Worm (Caenorhabditis elegans): Measurements from ENCODE around the gene stip-1.

stip-1 gene

DNA sequence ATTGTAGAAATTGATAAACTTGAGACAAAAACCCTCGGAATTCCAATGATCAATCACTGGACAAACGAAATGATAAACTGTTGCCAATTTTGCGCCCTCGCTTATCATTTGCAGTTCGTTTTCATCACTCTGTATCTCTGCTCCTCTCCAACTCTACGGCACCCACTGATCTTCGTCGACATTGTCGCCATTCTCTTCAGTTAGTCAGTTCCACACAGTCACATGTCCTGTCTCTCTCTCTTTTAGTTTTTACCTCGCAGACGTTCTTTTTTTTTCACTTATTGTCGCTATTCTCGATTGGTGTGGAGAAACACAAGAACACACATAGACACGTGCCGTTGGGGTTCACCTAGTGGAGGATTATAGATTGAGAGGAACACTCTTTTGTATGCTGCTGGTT lies 39.2 kb upstream of the stip-1 start:
- no peak for TF ChIP-seq ztf-11 (tag; optimal IDR thresholded peaks at IDR 0.05)
- no peak for TF ChIP-seq nhr-12 (tag; optimal IDR thresholded peaks at IDR 0.05)
- no peak for TF ChIP-seq R02D3.7 (tag; optimal IDR thresholded peaks at IDR 0.05)
- peak; percentile 89 for TF ChIP-seq sma-9 (GFP tag; optimal IDR thresholded peaks at IDR 0.05)
- TF ChIP-seq sma-9 (tag; optimal IDR thresholded peaks at IDR 0.05), result no peak
- no peak for TF ChIP-seq ceh-82 (tag; optimal IDR thresholded peaks at IDR 0.05)
- TF ChIP-seq nhr-77 (tag; optimal IDR thresholded peaks at IDR 0.05), result no peak
- TF ChIP-seq lsy-2 (tag; optimal IDR thresholded peaks at IDR 0.05), result peak in 1 of 2 experiments; percentile 65
- no peak for TF ChIP-seq nhr-10 (tag; optimal IDR thresholded peaks at IDR 0.05)
- peak; percentile 79 for TF ChIP-seq F13H6.1 (tag; optimal IDR thresholded peaks at IDR 0.05)
- TF ChIP-seq nhr-129 (tag; optimal IDR thresholded peaks at IDR 0.05), result peak; percentile 63
- no peak for TF ChIP-seq ceh-16 (tag; optimal IDR thresholded peaks at IDR 0.05)
- TF ChIP-seq mdl-1 (tag; optimal IDR thresholded peaks at IDR 0.05), result peak; percentile 55 to 58
- peak; percentile 71 for TF ChIP-seq fos-1 (tag; optimal IDR thresholded peaks at IDR 0.05)
- TF ChIP-seq ztf-4 (tag; optimal IDR thresholded peaks at IDR 0.05), result no peak
- TF ChIP-seq aly-2 (tag; optimal IDR thresholded peaks at IDR 0.05), result no peak
- peak; percentile 56 for TF ChIP-seq gmeb-1 (tag; optimal IDR thresholded peaks at IDR 0.05)
- no peak for TF ChIP-seq mbf-1 (tag; optimal IDR thresholded peaks at IDR 0.05)
- peak; percentile 61 for TF ChIP-seq ama-1 (optimal IDR thresholded peaks at IDR 0.05)
- no peak for TF ChIP-seq lin-11 (tag; optimal IDR thresholded peaks at IDR 0.05)
- no peak for TF ChIP-seq alr-1 (tag; optimal IDR thresholded peaks at IDR 0.05)
- TF ChIP-seq nhr-11 (tag; optimal IDR thresholded peaks at IDR 0.05), result no peak
- TF ChIP-seq nhr-21 (tag; optimal IDR thresholded peaks at IDR 0.05), result peak; percentile 86
- TF ChIP-seq elt-1 (tag; optimal IDR thresholded peaks at IDR 0.05), result no peak
- TF ChIP-seq ztf-1 (GFP tag; conservative IDR thresholded peaks at IDR 0.05), result no peak
- TF ChIP-seq crh-2 (tag; optimal IDR thresholded peaks at IDR 0.05), result peak; percentile 74
- TF ChIP-seq nhr-237 (tag; optimal IDR thresholded peaks at IDR 0.05), result no peak
- no peak for TF ChIP-seq peb-1 (tag; optimal IDR thresholded peaks at IDR 0.05)
- TF ChIP-seq nhr-23 (tag; optimal IDR thresholded peaks at IDR 0.05), result no peak
- peak; percentile 67 for TF ChIP-seq nhr-6 (tag; optimal IDR thresholded peaks at IDR 0.05)
- peak; percentile 17 for TF ChIP-seq snpc-4 (tag; optimal IDR thresholded peaks at IDR 0.05)
- TF ChIP-seq lin-13 (GFP tag; optimal IDR thresholded peaks at IDR 0.05), result peak; percentile 52
- TF ChIP-seq skn-1 (tag; optimal IDR thresholded peaks at IDR 0.05), result no peak
- TF ChIP-seq zag-1 (tag; optimal IDR thresholded peaks at IDR 0.05), result no peak
- TF ChIP-seq elt-3 (tag; optimal IDR thresholded peaks at IDR 0.05), result no peak
- TF ChIP-seq mab-5 (tag; optimal IDR thresholded peaks at IDR 0.05), result no peak
- TF ChIP-seq dmd-4 (tag; optimal IDR thresholded peaks at IDR 0.05), result no peak
- TF ChIP-seq unc-55 (GFP tag; optimal IDR thresholded peaks at IDR 0.05), result no peak
- TF ChIP-seq ZK546.5 (tag; optimal IDR thresholded peaks at IDR 0.05), result no peak
- peak; percentile 86 for TF ChIP-seq blmp-1 (tag; optimal IDR thresholded peaks at IDR 0.05; ENCODE audit: insufficient read depth)
- TF ChIP-seq nhr-25 (tag; optimal IDR thresholded peaks at IDR 0.05), result peak; percentile 83
- TF ChIP-seq Y55F3AM.14 (GFP tag; optimal IDR thresholded peaks at IDR 0.05), result peak; percentile 34
- no peak for TF ChIP-seq unc-62 (GFP tag; optimal IDR thresholded peaks at IDR 0.05)
- peak; percentile 90 for TF ChIP-seq sma-3 (GFP tag; optimal IDR thresholded peaks at IDR 0.05)
- no peak for TF ChIP-seq egl-27 (tag; optimal IDR thresholded peaks at IDR 0.05)
- peak; percentile 39 for TF ChIP-seq C34F6.9 (tag; optimal IDR thresholded peaks at IDR 0.05)
- no peak for TF ChIP-seq lin-39 (tag; optimal IDR thresholded peaks at IDR 0.05)
- TF ChIP-seq sem-4 (tag; optimal IDR thresholded peaks at IDR 0.05), result peak; percentile 39
- no peak for TF ChIP-seq unc-39 (tag; optimal IDR thresholded peaks at IDR 0.05)

Data from whole organism, L2 larva.